Fruit fly (Drosophila melanogaster) whole organism, prepupa: Measurements from ENCODE around the gene NPF.

Source experiments
- CG16779 ChIP-seq: fragments of 200-800 bp; sonication (Bioruptor generic); optimal IDR thresholded peaks from 3 replicates; lab custom pipeline; 2017; ENCODE audit warnings: missing biosample characterization, mild to moderate bottlenecking, missing genetic modification characterization
- CG34406 ChIP-seq: fragments of 200-800 bp; sonication (Bioruptor generic); optimal IDR thresholded peaks from 3 replicates; lab custom pipeline; 2016; ENCODE audit warnings: missing biosample characterization, missing genetic modification characterization
- Ets21C ChIP-seq: fragments of 200-800 bp; sonication (Bioruptor generic); optimal IDR thresholded peaks from 3 replicates; lab custom pipeline; 2016; ENCODE audit warnings: missing biosample characterization, missing genetic modification characterization
- Hr4 ChIP-seq: fragments of 200-800 bp; sonication (Bioruptor generic); optimal IDR thresholded peaks from 3 replicates; lab custom pipeline; 2016; ENCODE audit warnings: missing biosample characterization, missing genetic modification characterization
- Sox15 ChIP-seq: fragments of 200-800 bp; sonication (Bioruptor generic); optimal IDR thresholded peaks from 3 replicates; lab custom pipeline; 2016; ENCODE audit warnings: missing biosample characterization, missing genetic modification characterization
- esn ChIP-seq: fragments of 200-800 bp; sonication (Bioruptor generic); optimal IDR thresholded peaks from 2 replicates; lab custom pipeline; 2016; ENCODE audit warnings: missing biosample characterization, mild to moderate bottlenecking, missing genetic modification characterization, moderate library complexity
- fkh ChIP-seq: fragments of 200-800 bp; sonication (Bioruptor generic); optimal IDR thresholded peaks from 3 replicates; lab custom pipeline; 2017; ENCODE audit warnings: missing biosample characterization, mild to moderate bottlenecking, missing genetic modification characterization, moderate library complexity
- salr ChIP-seq, 2 experiments: fragments of 200-800 bp; sonication (Bioruptor generic); optimal IDR thresholded peaks; 3 replicates each; lab custom pipeline; 2016 to 2018; ENCODE audit warnings: missing biosample characterization in 2 of 2, missing genetic modification characterization in 2 of 2, mild to moderate bottlenecking in 1 of 2
- svp ChIP-seq: fragments of 200-800 bp; sonication (Bioruptor generic); peaks from one replicate; lab custom pipeline; 2016; ENCODE audit warnings: missing biosample characterization, missing genetic modification characterization

dm6 chr3R:16620478-16620877, 11.5 kb downstream of the NPF start, which contains the start of gene CG14893:
- TF ChIP-seq fkh (GFP tag; lab: Kevin White, UChicago) (no peak), Hr4 (GFP tag; lab: Kevin White, UChicago) (no peak), CG34406 (GFP tag; lab: Kevin White, UChicago) (no peak), esn (GFP tag; lab: Kevin White, UChicago) (no peak), Sox15 (no peak), Ets21C (no peak), salr (GFP tag; optimal IDR thresholded peaks at IDR 0.05; lab: Kevin White, UChicago) (no peak), CG16779 (tag; lab: Kevin White, UChicago) (no peak), svp (GFP tag; lab: Kevin White, UChicago) (no peak)
